Worm (Caenorhabditis elegans): ENCODE data around the gene sox-4.

- TF ChIP-seq F52B5.7 (tag; optimal IDR thresholded peaks at IDR 0.05) (no peak), snpc-3.4 (tag; optimal IDR thresholded peaks at IDR 0.05) (no peak), snpc-4 (GFP tag; optimal IDR thresholded peaks at IDR 0.05) (no peak), snpc-4 (tag; optimal IDR thresholded peaks at IDR 0.05) (no peak), F49E8.2 (tag; optimal IDR thresholded peaks at IDR 0.05; ENCODE audit: insufficient read depth) (no peak), F10E7.11 (tag; optimal IDR thresholded peaks at IDR 0.05) (no peak), efl-1 (GFP tag; optimal IDR thresholded peaks at IDR 0.05) (no peak), dpl-1 (GFP tag; optimal IDR thresholded peaks at IDR 0.05) (no peak), ztf-3 (GFP tag; optimal IDR thresholded peaks at IDR 0.05) (no peak)
These were observed 44.3 kb downstream of the sox-4 start for ce11 chrX:3464309-3465038.

Data from whole organism, young adult.